Fruit fly (Drosophila melanogaster) whole organism, larva: ENCODE data around the gene CG2652.

ENCODE experiments used
- noc ChIP-seq: fragments of 200-800 bp; sonication (Bioruptor generic); optimal IDR thresholded peaks from 3 replicates; lab custom pipeline; 2019; ENCODE audit warnings: missing biosample characterization, mild to moderate bottlenecking, missing genetic modification characterization, moderate library complexity

CG2652 gene

DNA sequence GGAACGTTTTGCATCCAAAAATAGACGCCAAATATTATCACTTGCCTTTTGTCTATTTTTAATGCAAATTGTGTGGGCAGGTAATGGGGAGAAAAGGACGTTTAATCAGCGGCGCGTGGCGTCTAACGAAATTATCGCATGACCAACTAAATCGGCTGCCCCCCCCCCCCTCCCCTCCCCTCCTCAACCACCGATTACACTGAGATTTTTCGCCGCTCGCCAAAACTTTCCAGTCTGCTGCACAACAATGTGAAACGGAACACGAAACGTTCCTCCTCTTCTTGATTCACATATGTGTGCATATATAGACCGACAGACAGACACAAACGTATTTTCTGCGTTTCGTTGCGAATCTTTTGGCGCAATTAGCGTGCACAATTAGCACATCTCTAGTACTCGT, 31.6 kb downstream of the CG2652 start:
- TF ChIP-seq noc (tag; lab: Kevin White, UChicago) = no peak

DNA sequence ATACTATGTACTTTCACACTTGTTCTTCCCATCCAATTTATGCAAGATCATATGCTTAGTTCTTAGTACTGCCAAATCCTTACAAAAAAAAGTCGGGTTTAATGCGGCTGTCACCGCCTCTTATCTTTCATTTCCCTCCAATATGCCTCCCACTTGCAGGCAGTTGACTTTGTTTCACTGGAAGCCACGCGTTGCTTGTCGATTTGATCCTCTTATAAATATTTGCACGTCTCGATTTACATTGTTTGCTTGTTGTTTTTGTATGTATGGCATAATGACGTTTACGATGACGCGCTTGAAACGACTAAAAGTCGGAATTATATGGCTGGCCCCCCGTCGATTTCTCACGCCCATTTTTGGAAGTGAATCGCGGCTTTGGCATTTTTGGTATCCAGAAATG, 33.8 kb downstream of the CG2652 start:
- no peak for TF ChIP-seq noc (tag; lab: Kevin White, UChicago)

DNA sequence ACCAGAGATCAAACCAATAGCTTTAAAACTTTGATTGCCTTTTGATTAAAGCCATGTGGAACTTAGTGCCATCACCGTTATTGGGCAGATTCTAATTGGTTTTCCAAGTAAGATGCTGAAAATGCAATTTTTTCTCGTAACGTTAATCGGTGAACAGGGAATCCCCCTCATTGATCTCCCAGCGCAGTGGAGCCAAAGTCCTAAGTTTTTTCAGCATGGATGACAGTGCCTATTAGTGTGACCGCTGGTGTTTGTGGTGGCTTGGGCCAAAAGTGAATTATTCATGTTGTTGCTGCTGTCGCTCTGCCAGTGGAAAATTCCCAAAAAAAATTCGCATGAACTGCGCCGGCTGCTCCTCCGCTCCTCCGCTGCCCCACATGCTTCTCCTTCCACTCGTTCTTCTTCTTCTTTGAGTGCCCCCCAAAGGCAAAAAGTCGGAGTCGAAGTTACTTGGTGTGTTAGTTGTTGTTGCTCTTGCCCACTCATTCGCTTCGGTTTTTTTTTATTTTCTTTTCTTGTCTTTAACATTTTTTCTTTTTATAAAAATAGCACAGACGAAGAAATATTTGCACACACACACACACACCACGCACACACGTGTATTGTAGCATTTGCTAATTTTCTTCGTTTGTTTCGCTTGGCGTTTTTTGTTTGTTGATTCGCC, 34.6 kb downstream of the CG2652 start:
- no peak for TF ChIP-seq noc (tag; lab: Kevin White, UChicago)

DNA sequence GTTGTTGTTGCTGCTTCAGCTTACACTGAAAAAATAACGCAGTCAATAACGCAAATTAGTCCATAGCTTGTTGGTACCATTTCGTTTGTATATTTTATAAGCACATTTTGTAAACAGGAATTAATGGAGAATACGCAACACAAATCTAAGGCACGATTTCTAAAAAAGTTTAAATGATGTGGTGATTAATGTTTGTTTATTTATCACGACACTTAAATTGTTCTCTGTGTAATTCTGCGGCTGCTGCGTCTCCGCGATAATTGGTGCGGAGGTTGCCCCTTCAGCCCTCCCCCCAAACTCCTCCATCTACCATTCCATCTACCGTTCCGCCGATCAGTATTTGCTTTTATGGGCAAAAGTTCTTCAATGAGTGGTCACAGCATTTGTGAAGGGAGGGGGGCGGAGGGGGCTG, 35.3 kb downstream of the CG2652 start:
- TF ChIP-seq noc (tag; lab: Kevin White, UChicago) = peak; percentile 71

DNA sequence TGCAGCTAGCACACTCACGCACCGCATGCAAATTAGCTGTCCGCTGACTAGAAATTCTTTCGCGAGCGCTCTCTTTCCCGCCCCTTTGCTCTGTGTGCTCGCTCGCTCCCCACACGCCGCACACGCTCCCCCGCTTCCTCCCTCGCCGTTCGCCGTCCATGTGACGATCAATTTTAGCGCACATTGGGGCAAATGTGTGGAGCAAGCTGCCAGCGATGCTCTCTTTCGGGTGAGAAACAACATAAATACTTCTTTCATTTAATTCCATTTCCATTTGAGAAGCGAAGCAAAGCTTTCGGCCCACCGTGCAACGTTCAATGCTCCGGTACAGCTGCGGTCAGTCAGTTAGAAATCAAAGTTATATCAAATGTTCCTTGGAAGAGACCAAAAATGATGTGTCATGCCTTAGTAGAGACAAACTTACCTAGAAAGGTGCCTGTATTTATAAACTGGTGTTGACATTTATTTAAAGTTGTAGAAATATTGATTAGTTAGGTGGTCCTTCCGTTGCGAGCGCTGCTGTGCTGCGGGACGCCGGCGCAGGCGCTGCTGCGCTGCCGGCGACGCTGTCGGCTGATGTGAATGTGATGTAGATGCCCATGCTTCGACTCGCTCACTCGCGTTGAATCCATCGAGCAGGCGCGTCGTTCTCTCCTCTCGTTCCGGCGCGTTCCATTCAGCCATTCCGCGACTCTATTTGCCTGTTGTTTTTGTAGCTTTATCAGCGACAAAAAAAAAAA, 36.5 kb downstream of the CG2652 start:
- TF ChIP-seq noc (tag; lab: Kevin White, UChicago) = peak; percentile 98

DNA sequence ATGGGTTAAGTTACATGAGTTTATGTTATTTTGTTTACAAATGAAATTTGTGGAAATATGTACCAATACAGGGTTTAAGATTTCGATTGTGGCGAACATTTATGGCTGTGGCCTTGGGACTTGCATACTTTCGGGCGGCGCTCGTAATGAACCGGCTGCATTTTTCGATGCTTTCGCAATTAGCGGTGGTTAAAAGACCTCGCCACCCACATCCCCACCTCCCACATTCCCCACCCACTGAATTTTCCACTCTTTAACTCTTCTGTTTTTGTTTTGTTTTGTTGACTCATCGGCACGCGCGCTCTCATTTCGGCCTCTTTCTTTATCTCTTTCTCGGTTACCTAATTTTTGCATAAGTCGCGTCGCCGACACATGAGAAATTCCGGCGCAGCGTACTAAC, 37.1 kb downstream of the CG2652 start:
- no peak for TF ChIP-seq noc (tag; lab: Kevin White, UChicago)

DNA sequence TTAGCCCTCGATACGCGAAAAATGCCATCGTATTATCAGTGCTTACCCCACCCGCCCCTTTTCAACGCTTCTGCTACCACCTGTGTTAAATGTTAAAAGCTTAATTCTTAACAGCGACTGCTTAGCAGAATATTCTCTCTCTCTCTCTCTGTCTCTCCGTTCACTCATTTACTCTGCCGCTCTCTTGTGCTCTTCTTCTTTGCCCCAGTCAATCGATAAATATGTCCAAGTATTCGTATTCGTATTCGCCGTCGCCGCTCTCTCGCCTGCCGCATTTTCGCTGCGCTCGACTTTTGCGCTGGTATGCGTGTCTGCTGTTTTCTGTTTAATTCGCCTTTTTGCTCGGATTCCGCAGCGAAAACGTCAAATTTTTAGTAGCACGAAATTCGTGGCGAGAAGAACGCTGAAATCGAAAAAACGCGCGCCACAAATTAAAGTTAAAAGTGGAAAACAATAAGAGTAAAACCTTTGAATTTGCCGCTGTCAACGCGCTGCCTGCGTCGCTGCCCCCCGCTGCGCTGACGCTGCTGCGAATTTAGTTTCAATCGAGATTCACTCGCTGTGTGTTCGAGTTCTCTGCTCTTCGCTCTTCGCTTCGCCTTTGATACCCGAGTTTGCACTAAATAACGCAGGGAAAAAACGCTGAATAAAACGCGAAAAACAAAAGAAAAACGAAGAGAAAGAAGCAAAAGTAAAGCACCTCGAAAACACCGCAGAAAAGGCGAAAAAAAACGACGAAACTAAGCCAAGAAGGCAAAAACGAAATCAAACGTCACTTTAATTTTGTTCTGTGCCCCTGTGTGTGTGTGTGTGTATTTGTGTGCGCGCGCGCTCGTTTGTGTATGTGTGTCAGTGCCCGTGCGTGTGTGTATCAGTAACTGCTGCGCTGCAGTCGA, 40.0 kb downstream of the CG2652 start:
- TF ChIP-seq noc (tag; lab: Kevin White, UChicago) = no peak

DNA sequence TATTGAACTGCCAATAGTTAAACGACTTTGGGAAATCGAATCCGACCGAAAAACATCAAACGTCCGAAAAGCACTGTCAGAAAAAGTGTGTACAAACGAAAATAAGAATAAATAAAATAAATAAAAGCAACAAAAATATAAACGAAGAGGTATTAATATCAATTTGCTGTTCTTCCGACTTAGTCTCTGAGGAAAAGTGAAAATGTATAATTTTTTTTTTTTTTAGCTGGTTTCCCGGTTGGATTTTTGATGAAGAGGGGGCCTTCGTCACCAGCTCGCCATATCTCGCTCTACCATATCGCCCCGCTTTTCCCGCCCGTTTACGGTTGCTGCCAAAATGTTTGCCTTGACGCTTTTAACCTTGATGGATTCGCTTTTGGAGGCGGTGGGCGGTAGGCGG, 44.1 kb downstream of the CG2652 start:
- TF ChIP-seq noc (tag; lab: Kevin White, UChicago) = peak; percentile 3

DNA sequence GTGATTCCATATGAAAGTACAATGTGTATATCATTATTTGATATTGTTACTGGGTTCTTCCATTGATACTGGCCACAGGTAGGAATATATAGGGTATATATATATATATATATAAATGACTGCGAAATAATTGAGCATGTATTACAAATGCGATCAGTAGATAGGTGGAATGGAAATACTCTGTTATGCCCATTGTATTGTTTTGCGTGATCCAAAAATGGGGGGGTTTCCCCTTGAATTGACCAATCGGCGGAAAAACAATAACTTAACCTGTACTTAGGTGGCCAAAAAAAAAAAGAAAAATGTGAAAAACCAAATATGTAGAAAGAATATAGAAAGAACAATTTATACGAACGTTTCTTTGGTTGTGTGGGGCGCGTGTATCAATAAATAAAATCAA, 44.8 kb downstream of the CG2652 start:
- TF ChIP-seq noc (tag; lab: Kevin White, UChicago) = no peak

DNA sequence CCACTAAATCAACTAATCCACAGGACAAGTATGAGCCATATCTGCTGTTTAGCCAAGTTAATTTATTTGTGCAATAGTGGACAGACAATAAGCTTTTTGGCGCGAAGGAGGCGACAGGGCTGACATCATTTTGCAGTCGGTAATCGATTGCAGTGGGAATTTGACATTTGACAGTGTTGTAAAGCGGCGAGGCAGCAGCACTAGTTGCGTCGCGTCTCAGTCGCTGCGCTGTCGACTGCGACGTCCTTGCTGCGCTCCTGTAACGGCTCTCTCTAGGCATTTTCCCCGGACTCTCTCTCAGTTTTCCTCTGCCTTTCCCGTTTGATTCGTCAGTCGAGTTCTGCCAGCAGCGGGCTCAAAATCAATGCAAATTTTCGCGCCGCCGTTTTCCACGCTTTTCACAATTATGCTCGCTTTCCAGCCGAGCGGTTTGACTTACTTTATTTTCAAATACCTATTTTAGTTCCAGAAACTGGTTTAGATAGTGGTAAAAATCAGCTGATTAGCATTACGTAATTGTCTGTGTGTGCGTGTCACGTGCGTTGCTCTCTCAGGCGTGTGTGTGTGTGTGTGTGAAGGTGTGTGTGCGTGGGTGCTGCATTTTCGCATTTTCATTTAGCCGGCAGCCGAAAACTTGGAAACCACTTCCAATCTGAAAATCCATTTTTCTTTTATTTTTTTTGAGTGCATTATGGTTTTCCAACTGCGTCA, 45.8 kb downstream of the CG2652 start:
- TF ChIP-seq noc (tag; lab: Kevin White, UChicago) = no peak

DNA sequence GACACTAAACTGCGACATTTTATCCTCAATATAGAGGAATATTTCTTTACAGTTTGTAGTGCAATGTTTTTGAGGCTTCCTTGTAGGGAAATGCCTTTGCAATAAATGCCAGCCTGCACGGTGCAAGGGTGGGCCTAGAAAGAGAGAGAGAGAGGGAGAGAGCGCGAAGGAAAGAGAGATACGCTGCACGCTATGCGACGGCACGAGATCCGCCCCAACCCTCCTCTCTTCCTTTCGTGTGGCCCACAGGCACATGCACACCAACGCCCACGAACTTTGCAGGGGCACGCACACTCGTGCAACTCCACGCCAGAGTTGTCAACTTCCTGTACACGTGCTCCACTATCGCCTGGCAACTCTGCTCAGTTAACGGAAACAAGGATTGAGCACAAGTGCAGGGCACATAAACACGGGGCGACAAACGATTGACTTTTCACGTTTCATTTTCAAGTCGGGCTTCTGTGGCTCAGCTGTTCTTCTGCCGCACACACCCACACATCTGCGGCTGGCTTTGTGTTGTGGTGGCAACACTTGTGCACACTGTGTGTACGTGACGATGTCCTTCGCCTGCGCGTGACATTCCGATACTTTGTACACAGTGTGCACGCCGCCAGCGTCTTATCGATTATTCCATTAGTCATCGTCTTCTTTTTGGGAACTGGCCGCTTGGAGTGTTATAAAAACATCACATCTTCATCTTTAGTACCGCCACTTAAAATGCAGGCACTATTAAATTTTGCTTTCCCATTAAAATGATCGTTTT, 46.6 kb downstream of the CG2652 start:
- TF ChIP-seq noc (tag; lab: Kevin White, UChicago) = no peak

DNA sequence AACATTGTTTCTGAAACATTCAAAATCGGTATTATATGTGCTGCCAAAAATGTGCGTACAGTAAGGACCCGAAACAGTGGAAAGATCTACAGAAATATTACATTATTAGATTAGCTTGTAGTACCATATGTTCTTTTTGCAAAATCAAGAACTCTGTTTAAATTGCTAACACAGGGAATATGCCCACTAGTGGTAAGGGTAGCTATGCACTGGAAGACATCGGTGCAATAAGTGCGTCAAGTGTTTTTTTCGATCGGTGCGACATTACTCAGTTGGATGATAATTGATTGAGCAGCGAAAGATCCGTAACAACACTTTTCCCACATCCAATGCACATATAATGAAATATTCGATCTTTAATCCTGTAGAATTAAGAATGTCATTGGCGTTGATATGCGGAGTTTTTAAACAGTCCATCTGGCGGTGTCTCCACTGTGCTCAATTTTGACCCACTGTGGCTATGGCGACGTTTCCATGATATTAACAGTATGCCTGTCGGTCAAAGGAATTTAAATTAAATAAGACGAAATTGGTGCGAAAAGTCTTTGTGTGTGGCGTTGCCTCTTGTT, 47.6 kb downstream of the CG2652 start:
- no peak for TF ChIP-seq noc (tag; lab: Kevin White, UChicago)

DNA sequence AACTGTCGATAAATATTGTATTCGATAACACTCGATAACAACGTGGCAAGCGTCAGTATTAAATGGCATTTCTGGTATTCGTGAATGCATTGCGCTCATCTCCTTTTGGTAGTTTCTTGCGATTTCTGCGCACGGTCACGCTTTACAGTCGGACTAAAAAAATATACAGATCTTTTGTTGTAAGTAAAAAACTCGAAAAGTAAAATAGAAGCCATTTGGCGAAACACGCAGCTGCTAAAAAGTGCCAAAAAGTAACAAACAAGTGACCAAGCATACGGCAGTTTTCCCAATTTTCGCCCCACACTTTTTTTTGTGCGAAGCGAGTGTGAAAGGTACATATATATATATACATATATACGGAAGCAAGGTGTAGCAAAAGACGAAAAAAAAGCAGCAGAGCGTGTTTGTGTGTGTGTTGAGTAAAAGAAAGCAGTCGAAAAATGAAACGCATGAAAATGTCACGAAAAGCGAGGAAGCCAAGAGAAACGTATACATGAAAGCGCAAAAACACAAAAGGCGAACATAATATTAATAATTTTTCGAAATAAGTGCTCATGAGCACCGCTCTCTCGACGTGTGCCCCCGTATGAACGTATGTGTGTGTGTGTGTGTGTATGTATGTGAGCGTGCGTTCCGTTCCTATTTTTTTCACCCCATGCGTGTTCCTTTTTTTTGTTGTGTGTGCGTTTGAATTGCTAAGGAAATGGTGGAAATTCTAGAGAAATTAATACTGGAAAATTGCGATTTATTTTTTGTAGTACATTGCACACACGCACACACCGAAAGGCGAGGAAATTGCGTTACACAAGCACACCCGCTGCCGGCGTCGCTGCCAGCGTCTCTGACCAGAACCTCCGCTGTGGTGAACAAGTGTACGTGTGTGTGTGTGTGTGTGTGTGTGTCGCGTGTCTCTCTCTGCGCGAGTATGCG, 48.6 kb downstream of the CG2652 start, which contains the start of gene sgg:
TSS of gene sgg (plus strand) at position 106 of the 930 bp plus-strand sequence.
- TF ChIP-seq noc (tag; lab: Kevin White, UChicago) = no peak
